Worm (Caenorhabditis elegans): ENCODE measurements around the gene wnk-1.

The wnk-1 gene

DNA sequence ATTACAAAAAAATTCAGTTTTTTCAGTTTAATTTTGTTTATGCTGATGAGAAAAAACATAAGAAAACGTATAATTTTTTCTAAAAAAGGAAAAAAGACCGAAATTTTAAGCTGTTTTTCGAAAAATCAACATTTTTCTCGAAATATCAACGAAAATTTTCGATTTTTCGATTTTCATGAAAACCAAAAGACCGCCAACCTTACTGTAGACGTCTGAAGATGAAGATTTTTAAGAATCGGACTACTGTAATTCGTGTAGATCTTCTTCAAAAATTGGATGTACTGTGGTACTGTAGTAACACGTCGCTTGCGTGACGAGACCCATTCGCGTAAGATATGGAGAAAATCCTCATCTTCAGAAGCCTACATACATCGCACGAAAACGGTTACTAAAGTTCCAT lies 10.9 kb downstream of the wnk-1 start:
- TF ChIP-seq ztf-11 (tag; optimal IDR thresholded peaks at IDR 0.05) (no peak), lin-13 (tag; optimal IDR thresholded peaks at IDR 0.05) (no peak), nhr-76 (tag; optimal IDR thresholded peaks at IDR 0.05) (no peak), sem-2 (GFP tag; optimal IDR thresholded peaks at IDR 0.05) (no peak), pha-4 (tag; optimal IDR thresholded peaks at IDR 0.05) (no peak), ceh-43 (GFP tag; optimal IDR thresholded peaks at IDR 0.05) (no peak), ces-1 (GFP tag; optimal IDR thresholded peaks at IDR 0.05) (no peak), unc-120 (tag; optimal IDR thresholded peaks at IDR 0.05; ENCODE audit: poor library complexity, severe bottlenecking) (no peak), mab-5 (tag; optimal IDR thresholded peaks at IDR 0.05) (no peak), unc-39 (tag; optimal IDR thresholded peaks at IDR 0.05) (no peak), cnd-1 (tag; optimal IDR thresholded peaks at IDR 0.05) (no peak)

DNA sequence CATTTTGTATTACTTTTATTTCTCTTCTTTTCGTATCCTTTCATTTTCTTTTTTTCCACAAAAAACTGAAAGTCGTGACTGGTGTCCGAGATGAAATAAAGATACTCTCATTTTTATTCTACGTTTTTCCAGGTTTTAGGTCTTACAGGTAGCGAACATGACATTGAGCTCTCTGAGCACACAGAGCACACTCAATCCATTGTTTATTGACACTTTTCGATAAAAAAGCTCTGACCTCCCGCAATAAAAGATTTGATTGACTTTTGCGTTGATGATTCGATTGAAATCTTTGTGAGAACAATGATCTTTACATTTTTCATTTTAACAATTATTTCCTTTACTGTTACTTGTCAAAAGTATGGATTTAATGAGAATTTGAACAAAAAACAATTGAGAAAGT lies 12.2 kb downstream of the wnk-1 start, which contains the start of gene C46C2.6:
Gene C46C2.6 (plus strand): TSS at position 301 of the 400 bp plus-strand sequence.
- TF ChIP-seq nhr-237 (tag; optimal IDR thresholded peaks at IDR 0.05) (no peak), ceh-83 (GFP tag; optimal IDR thresholded peaks at IDR 0.05) (no peak), M03D4.4 (tag; optimal IDR thresholded peaks at IDR 0.05) (no peak), unc-120 (tag; optimal IDR thresholded peaks at IDR 0.05; ENCODE audit: poor library complexity, severe bottlenecking) (no peak), nhr-2 (tag; optimal IDR thresholded peaks at IDR 0.05) (no peak), unc-39 (tag; optimal IDR thresholded peaks at IDR 0.05) (no peak), ces-1 (GFP tag; optimal IDR thresholded peaks at IDR 0.05) (no peak), bed-3 (GFP tag; optimal IDR thresholded peaks at IDR 0.05) (no peak), nhr-12 (tag; optimal IDR thresholded peaks at IDR 0.05) (no peak), pha-4 (tag; optimal IDR thresholded peaks at IDR 0.05) (no peak), tbx-8 (GFP tag; optimal IDR thresholded peaks at IDR 0.05) (no peak), mls-2 (tag; optimal IDR thresholded peaks at IDR 0.05) (no peak), cnd-1 (tag; optimal IDR thresholded peaks at IDR 0.05) (no peak), ztf-11 (tag; optimal IDR thresholded peaks at IDR 0.05) (no peak), hlh-1 (tag; optimal IDR thresholded peaks at IDR 0.05) (no peak), lin-13 (tag; optimal IDR thresholded peaks at IDR 0.05) (no peak)

DNA sequence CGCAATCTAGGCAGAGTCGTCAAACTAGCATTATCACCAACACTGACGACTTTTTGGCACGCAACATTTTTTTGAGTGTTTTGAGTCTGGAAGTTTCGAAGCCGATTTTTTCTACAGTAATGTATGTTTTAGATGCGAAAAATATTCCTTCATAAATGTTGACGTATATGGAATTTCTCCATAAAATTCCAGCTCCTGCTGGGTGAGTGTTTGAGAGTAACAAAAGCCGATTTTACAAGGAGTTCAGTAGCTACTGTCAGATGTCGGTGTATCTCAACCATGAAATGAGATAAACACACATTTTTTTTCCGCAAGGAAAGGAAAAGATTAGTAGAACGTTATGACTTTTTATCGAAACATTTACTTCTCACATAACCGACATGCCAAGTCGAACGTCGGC lies 14.9 kb downstream of the wnk-1 start:
- no peak for TF ChIP-seq bed-3 (GFP tag; optimal IDR thresholded peaks at IDR 0.05)
- TF ChIP-seq unc-120 (tag; optimal IDR thresholded peaks at IDR 0.05; ENCODE audit: poor library complexity, severe bottlenecking): no peak
- no peak for TF ChIP-seq tbx-8 (GFP tag; optimal IDR thresholded peaks at IDR 0.05)
- no peak for TF ChIP-seq drap-1 (GFP tag; optimal IDR thresholded peaks at IDR 0.05)
- TF ChIP-seq flh-1 (GFP tag; optimal IDR thresholded peaks at IDR 0.05): no peak
- TF ChIP-seq ceh-83 (GFP tag; optimal IDR thresholded peaks at IDR 0.05): no peak
- no peak for TF ChIP-seq mab-5 (tag; optimal IDR thresholded peaks at IDR 0.05)

DNA sequence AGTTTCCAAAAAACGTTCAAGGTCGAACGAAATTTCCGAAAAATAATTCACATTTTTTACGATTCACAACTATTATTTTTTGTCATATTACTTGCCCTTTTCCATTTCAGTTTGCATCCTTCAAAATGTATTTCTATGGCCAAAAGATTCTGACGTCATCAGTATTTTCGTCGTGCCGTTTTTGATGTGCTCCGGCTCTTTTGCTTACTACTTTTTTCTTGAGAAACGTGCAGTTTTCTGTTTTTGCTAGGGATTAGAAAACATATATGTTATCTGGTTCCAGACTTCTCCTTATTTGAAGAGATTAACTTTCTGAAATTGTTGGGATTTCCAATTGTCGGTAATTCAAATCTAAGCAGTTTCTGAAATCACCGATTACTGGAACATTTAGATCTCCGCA lies 15.9 kb downstream of the wnk-1 start:
- TF ChIP-seq bed-3 (GFP tag; optimal IDR thresholded peaks at IDR 0.05): no peak
- no peak for TF ChIP-seq ceh-43 (GFP tag; optimal IDR thresholded peaks at IDR 0.05)
- TF ChIP-seq ceh-83 (GFP tag; optimal IDR thresholded peaks at IDR 0.05): no peak
- no peak for TF ChIP-seq nhr-76 (tag; optimal IDR thresholded peaks at IDR 0.05)
- TF ChIP-seq nhr-2 (tag; optimal IDR thresholded peaks at IDR 0.05): no peak
- no peak for TF ChIP-seq ham-2 (GFP tag; optimal IDR thresholded peaks at IDR 0.05)
- TF ChIP-seq nhr-12 (tag; optimal IDR thresholded peaks at IDR 0.05): no peak
- TF ChIP-seq hlh-1 (tag; optimal IDR thresholded peaks at IDR 0.05): no peak
- no peak for TF ChIP-seq sptf-1 (tag; optimal IDR thresholded peaks at IDR 0.05)
- TF ChIP-seq elt-1 (tag; optimal IDR thresholded peaks at IDR 0.05; ENCODE audit: borderline replicate concordance, insufficient read depth): no peak
- no peak for TF ChIP-seq nhr-28 (tag; optimal IDR thresholded peaks at IDR 0.05)
- TF ChIP-seq unc-62 (GFP tag; optimal IDR thresholded peaks at IDR 0.05): no peak
- TF ChIP-seq blmp-1 (tag; optimal IDR thresholded peaks at IDR 0.05): no peak
- no peak for TF ChIP-seq ztf-11 (tag; optimal IDR thresholded peaks at IDR 0.05)

DNA sequence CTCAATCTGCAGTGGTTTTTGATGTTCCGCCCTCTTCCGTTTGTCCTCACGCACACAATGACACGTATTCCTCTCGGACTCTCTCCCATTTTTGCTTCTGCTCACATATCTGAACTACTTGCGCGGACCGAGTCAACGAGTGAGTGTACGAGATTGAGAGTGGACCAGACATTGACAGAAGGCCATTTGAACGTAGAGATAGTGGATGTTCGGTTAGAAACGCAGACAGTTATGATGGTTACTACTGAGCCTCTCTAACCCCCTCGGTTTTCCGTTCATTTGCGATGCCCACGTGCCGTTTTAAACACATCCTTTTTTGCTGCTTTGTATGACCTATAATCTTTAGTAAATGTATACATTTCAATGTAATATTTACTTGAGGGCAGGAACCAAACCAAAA lies 16.5 kb downstream of the wnk-1 start:
- TF ChIP-seq mls-2 (tag; optimal IDR thresholded peaks at IDR 0.05) (no peak), unc-120 (tag; optimal IDR thresholded peaks at IDR 0.05; ENCODE audit: poor library complexity, severe bottlenecking) (peak; percentile 27), ces-1 (GFP tag; optimal IDR thresholded peaks at IDR 0.05) (peak; percentile 52), nhr-28 (tag; optimal IDR thresholded peaks at IDR 0.05) (no peak), mep-1 (tag; optimal IDR thresholded peaks at IDR 0.05) (peak; percentile 49), sptf-1 (tag; optimal IDR thresholded peaks at IDR 0.05) (peak; percentile 9), bed-3 (GFP tag; optimal IDR thresholded peaks at IDR 0.05) (no peak), snpc-4 (tag; optimal IDR thresholded peaks at IDR 0.05) (no peak), nhr-12 (tag; optimal IDR thresholded peaks at IDR 0.05) (no peak), hlh-1 (tag; optimal IDR thresholded peaks at IDR 0.05) (peak; percentile 41), nhr-76 (tag; optimal IDR thresholded peaks at IDR 0.05) (no peak), elt-3 (tag; optimal IDR thresholded peaks at IDR 0.05) (no peak)
